Worm (Caenorhabditis elegans) whole organism, early embryonic: ENCODE results near the gene tbc-18.
"Not testable (repeated sequence)": the region's sequence is repeated elsewhere in the genome, so short reads cannot be mapped to it uniquely, and the experiment has no call there.

Experiments used
- B0310.2 ChIP-seq: sonication (generic microtip); optimal IDR thresholded peaks from 2 replicates; lab custom pipeline; 2016; ENCODE audit warnings: mild to moderate bottlenecking, missing genetic modification characterization, missing compliant biosample characterization
- F13C5.2 ChIP-seq: sonication (generic microtip); optimal IDR thresholded peaks from 2 replicates; lab custom pipeline; 2017; ENCODE audit warnings: mild to moderate bottlenecking, missing genetic modification characterization, inconsistent platforms, missing compliant biosample characterization
- aly-1 ChIP-seq: sonication (generic microtip); optimal IDR thresholded peaks from 2 replicates; lab custom pipeline; 2016; ENCODE audit warnings: missing genetic modification characterization, missing compliant biosample characterization
- ama-1 ChIP-seq: fragments of 150-350 bp; optimal IDR thresholded peaks from 2 replicates; lab custom pipeline; 2014
- ceh-13 ChIP-seq: fragments of 200-800 bp; sonication (Bioruptor generic); optimal IDR thresholded peaks from 2 replicates; lab custom pipeline; 2018; ENCODE audit warnings: mild to moderate bottlenecking, missing genetic modification characterization, missing compliant biosample characterization
- ceh-36 ChIP-seq: sonication (generic microtip); optimal IDR thresholded peaks from 2 replicates; lab custom pipeline; 2016; ENCODE audit warnings: missing genetic modification characterization, inconsistent platforms, missing compliant biosample characterization
- ets-7 ChIP-seq: sonication (generic microtip); optimal IDR thresholded peaks from 2 replicates; lab custom pipeline; 2016; ENCODE audit warnings: missing genotype, missing genetic modification characterization, missing compliant biosample characterization
- flt-1 ChIP-seq: fragments of 200-800 bp; sonication (Bioruptor generic); IDR thresholded peaks from 2 replicates; pipeline ENCODE4 v1.3.6; 2022; ENCODE audit warnings: missing genetic modification characterization, missing compliant biosample characterization
- hmbx-1 ChIP-seq: sonication (generic microtip); optimal IDR thresholded peaks from 2 replicates; lab custom pipeline; 2016; ENCODE audit warnings: mild to moderate bottlenecking, missing genetic modification characterization, missing compliant biosample characterization
- hmg-4 ChIP-seq: fragments of 200-800 bp; sonication (Bioruptor generic); optimal IDR thresholded peaks from 2 replicates; lab custom pipeline; 2018; ENCODE audit warnings: mild to moderate bottlenecking, missing genetic modification characterization, missing compliant biosample characterization
- hnd-1 ChIP-seq: sonication (generic microtip); optimal IDR thresholded peaks from 2 replicates; lab custom pipeline; 2016; ENCODE audit warnings: missing genetic modification characterization, missing compliant biosample characterization
- pes-1 ChIP-seq: fragments of 200-800 bp; sonication (Bioruptor generic); IDR thresholded peaks from 2 replicates; pipeline ENCODE4 v1.3.6; 2022; ENCODE audit warnings: missing genetic modification reagents, missing genetic modification characterization, missing compliant biosample characterization
- scrt-1 ChIP-seq: fragments of 200-800 bp; sonication (Bioruptor generic); IDR thresholded peaks from 2 replicates; pipeline ENCODE4 v1.3.6; 2022; ENCODE audit warnings: missing genetic modification characterization, missing compliant biosample characterization
- sea-1 ChIP-seq: fragments of 200-800 bp; sonication (Bioruptor generic); conservative IDR thresholded peaks from 2 replicates; pipeline ENCODE4 v1.3.6; 2022; ENCODE audit warnings: missing genetic modification characterization, missing compliant biosample characterization
- tbx-11 ChIP-seq: fragments of 200-800 bp; sonication (Bioruptor generic); IDR thresholded peaks from 2 replicates; pipeline ENCODE4 v1.3.6; 2022; ENCODE audit warnings: missing genetic modification characterization, missing compliant biosample characterization
- tbx-37 ChIP-seq: fragments of 200-800 bp; sonication (Bioruptor generic); conservative IDR thresholded peaks from 2 replicates; pipeline ENCODE4 v1.3.6; 2022; ENCODE audit warnings: missing genetic modification reagents, missing genetic modification characterization, missing compliant biosample characterization
- tra-4 ChIP-seq: sonication (generic microtip); optimal IDR thresholded peaks from 2 replicates; lab custom pipeline; 2017; ENCODE audit warnings: missing genetic modification characterization, missing compliant biosample characterization

tbc-18 gene

DNA sequence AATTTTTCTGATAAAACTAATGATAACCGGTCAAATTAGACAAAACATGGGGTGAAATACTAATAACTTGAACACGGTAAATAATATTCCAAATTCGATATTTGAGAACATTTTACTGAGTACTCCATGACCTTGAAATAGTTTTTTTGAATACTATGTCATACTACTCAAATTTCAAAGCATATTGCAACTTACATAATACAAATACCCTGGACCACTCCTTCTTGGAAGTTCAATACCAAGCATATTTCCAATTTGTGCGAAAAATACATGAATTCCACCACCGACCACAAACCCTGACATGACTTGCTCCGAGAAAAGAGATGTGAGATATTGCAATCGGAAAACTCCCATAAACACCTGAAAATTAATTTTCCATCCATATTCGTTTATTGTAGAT lies 28.5 kb downstream of the tbc-18 start:
- TF ChIP-seq tbx-37 (no peak), ceh-36 (tag; lab: Kevin White, UChicago) (no peak), hmbx-1 (tag; lab: Kevin White, UChicago) (no peak), tra-4 (tag; lab: Kevin White, UChicago) (no peak), pes-1 (GFP tag; lab: Robert Waterston, UW) (no peak), tbx-11 (GFP tag; lab: Robert Waterston, UW) (no peak), F13C5.2 (tag; lab: Kevin White, UChicago) (no peak)

- TF ChIP-seq hmbx-1 (tag; lab: Kevin White, UChicago) (no peak), hnd-1 (tag; lab: Kevin White, UChicago) (no peak), aly-1 (tag; lab: Kevin White, UChicago) (no peak), ama-1 (lab: Kevin White, UChicago) (no peak), F13C5.2 (tag; lab: Kevin White, UChicago) (no peak), flt-1 (GFP tag; lab: Robert Waterston, UW) (no peak), B0310.2 (no peak)
Measured at ce11 chrX:8408267-8408666, 29.9 kb downstream of the tbc-18 start, which contains the start of gene sulp-3. Gene sulp-3 (minus strand): TSS chrX:8408367.

DNA sequence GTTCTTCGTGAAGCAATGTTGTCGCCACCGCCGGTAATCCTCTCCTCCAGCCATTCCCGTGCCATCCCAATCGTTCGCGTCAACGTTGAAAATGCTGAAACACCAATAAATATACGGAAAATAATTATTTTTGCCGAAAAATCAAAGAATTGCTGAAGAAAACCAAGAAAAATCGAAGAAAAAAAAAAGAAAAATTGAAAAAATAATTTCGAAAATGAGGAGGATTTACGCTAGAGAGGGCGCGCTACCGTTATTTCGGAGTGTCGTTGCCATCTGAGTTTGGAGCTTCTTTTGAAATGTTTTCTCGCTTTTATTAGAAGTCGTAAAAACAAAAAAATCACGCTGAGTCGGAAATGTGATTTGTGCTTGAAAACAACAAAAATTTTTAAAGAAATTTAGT lies 32.4 kb downstream of the tbc-18 start, which contains the start of gene F08F1.9:
TSS of gene F08F1.9 (minus strand) at position 101 of the 400 bp plus-strand sequence.
- TF ChIP-seq tbx-11 (GFP tag; lab: Robert Waterston, UW); hnd-1 (tag; lab: Kevin White, UChicago); aly-1 (tag; lab: Kevin White, UChicago): not testable (repeated sequence)

DNA sequence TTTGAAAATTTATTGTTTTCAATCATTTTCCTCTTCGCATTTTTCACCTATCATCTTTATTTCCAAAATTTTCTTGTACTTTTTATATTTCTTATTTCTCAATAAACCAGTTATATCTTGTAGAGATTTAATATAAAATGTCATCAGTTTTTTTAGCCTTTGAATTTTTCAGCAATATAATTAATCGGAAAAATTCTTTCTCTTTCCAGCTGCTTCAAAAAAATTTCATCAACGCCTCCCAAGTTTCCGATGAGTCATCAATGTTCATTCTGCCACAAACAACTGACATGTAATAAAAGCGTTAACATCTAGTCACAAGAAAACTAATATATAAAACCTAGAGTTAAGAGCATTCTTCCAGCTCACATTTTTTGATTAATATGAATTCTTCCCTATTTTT lies 34.8 kb downstream of the tbc-18 start, which contains the start of gene F08F1.4:
TSS of gene F08F1.4 (plus strand) at position 301 of the 400 bp plus-strand sequence.
- TF ChIP-seq B0310.2 (no peak), hnd-1 (tag; lab: Kevin White, UChicago) (no peak), ceh-36 (tag; lab: Kevin White, UChicago) (no peak), scrt-1 (GFP tag; lab: Robert Waterston, UW) (no peak), hmbx-1 (tag; lab: Kevin White, UChicago) (no peak), ceh-13 (GFP tag; lab: Kevin White, UChicago) (no peak), pes-1 (GFP tag; lab: Robert Waterston, UW) (no peak), tbx-11 (GFP tag; lab: Robert Waterston, UW) (no peak), tra-4 (tag; lab: Kevin White, UChicago) (no peak), tbx-37 (no peak), aly-1 (tag; lab: Kevin White, UChicago) (no peak), hmg-4 (GFP tag; lab: Kevin White, UChicago) (no peak), sea-1 (GFP tag; lab: Robert Waterston, UW) (no peak), F13C5.2 (tag; lab: Kevin White, UChicago) (no peak), flt-1 (GFP tag; lab: Robert Waterston, UW) (no peak), ets-7 (tag; lab: Kevin White, UChicago) (no peak), ama-1 (lab: Kevin White, UChicago) (no peak)

- no peak for TF ChIP-seq tbx-37
- TF ChIP-seq pes-1 (GFP tag; lab: Robert Waterston, UW) = no peak
- TF ChIP-seq tra-4 (tag; lab: Kevin White, UChicago) = no peak
Measured at ce11 chrX:8416819-8417218, 38.5 kb downstream of the tbc-18 start, which contains the start of gene ced-8. Gene ced-8 (minus strand): TSS chrX:8416919.

DNA sequence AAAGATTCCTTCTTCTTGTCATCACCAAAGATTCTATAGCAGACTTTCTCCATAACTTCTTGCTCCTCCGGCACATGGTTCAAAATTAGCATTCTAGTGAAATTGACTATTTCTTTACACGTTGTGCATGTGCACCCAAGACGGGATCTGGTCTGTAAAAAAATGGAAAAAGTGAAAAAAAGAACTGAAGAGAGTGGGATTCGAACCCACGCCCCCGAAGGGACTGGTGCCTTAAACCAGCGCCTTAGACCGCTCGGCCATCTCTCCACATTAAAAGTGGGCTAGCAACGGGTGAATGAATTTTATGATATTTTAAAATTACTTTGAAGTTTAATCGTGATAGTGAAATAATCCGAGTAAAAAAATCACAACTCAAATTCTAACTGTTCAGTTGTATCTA lies 39.4 kb downstream of the tbc-18 start:
- TF ChIP-seq tbx-11 (GFP tag; lab: Robert Waterston, UW) = no peak
- no peak for TF ChIP-seq scrt-1 (GFP tag; lab: Robert Waterston, UW)
- no peak for TF ChIP-seq hmg-4 (GFP tag; lab: Kevin White, UChicago)
- no peak for TF ChIP-seq hnd-1 (tag; lab: Kevin White, UChicago)
- TF ChIP-seq ceh-13 (GFP tag; lab: Kevin White, UChicago) = no peak
- TF ChIP-seq ceh-36 (tag; lab: Kevin White, UChicago) = no peak
- no peak for TF ChIP-seq hmbx-1 (tag; lab: Kevin White, UChicago)
- TF ChIP-seq tra-4 (tag; lab: Kevin White, UChicago) = no peak
- TF ChIP-seq tbx-37 = no peak
- no peak for TF ChIP-seq ama-1 (lab: Kevin White, UChicago)
- no peak for TF ChIP-seq sea-1 (GFP tag; lab: Robert Waterston, UW)
- no peak for TF ChIP-seq flt-1 (GFP tag; lab: Robert Waterston, UW)
- no peak for TF ChIP-seq F13C5.2 (tag; lab: Kevin White, UChicago)

DNA sequence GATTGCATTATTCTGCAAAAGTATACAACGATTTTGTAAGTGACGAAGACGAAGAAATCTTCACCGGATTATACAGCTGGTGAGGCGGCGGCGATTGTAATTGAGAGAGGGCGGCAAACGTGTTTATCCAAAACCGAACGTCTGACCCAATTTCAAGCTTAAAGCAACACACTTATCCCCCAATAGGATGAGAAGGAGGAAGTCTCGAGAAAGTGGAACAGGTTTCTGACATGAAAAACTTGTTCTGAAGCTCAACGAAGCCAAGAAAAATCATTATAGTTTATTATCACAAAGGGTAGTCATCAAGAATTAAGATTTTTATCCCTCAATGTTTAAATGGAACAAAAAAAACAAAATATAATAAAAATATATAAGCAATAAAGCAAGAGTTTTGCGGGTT lies 40.0 kb downstream of the tbc-18 start, which contains the start of gene spp-13:
TSS of gene spp-13 (minus strand) at position 143 of the 400 bp plus-strand sequence.
- TF ChIP-seq B0310.2 (no peak), ama-1 (lab: Kevin White, UChicago) (peak; percentile 56)

ce11 chrX:8419252-8419651 lies 40.9 kb downstream of the tbc-18 start:
- 0 out of 2 replicates have a peak, but pooled peaks have one; percentile 21 for TF ChIP-seq pes-1 (GFP tag; lab: Robert Waterston, UW)
- no peak for TF ChIP-seq B0310.2

DNA sequence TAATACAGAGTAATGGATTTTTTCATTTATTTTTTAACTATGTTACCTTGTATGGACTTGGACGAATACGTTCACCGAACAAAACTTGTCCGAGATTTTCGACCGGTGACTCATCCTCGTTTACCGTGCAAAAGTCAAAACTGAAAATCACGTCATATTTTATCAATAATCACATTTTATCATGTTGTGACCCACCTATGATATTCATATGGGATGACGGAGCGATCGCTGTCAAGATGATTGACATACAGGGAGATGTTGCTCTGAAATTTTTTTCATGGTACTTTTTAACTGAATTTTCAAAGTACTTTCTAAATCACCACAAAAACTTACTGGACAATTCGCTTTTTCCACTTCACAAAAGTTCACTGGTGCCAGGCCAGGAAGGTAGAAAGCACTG lies 43.2 kb downstream of the tbc-18 start:
- TF ChIP-seq aly-1 (tag; lab: Kevin White, UChicago) (no peak), ceh-36 (tag; lab: Kevin White, UChicago) (no peak), hnd-1 (tag; lab: Kevin White, UChicago) (no peak), ceh-13 (GFP tag; lab: Kevin White, UChicago) (no peak), B0310.2 (no peak), flt-1 (GFP tag; lab: Robert Waterston, UW) (no peak), tbx-11 (GFP tag; lab: Robert Waterston, UW) (no peak)
